Worm (Caenorhabditis elegans) whole organism, midembryonic: ENCODE measurements around the gene F09E5.3.

Source experiments
- T22C8.4 ChIP-seq: fragments of 200-800 bp; sonication (Bioruptor generic); IDR thresholded peaks from 2 replicates; pipeline ENCODE4 v1.3.6; 2022; ENCODE audit warnings: missing genetic modification characterization, missing compliant biosample characterization
- cog-1 ChIP-seq: sonication (generic microtip); optimal IDR thresholded peaks from 2 replicates; lab custom pipeline; 2016; ENCODE audit warnings: missing genetic modification characterization, missing compliant biosample characterization
- flt-1 ChIP-seq: fragments of 200-800 bp; sonication (Bioruptor generic); IDR thresholded peaks from 2 replicates; pipeline ENCODE4 v1.3.6; 2022; ENCODE audit warnings: missing genetic modification characterization, missing compliant biosample characterization
- klf-2 ChIP-seq: fragments of 200-800 bp; sonication (Bioruptor generic); conservative IDR thresholded peaks from 2 replicates; pipeline ENCODE4 v1.3.6; 2022; ENCODE audit warnings: missing genetic modification reagents, missing genetic modification characterization, missing compliant biosample characterization
- med-1 ChIP-seq: sonication (generic microtip); optimal IDR thresholded peaks from 2 replicates; lab custom pipeline; 2017; ENCODE audit warnings: missing genetic modification characterization, mild to moderate bottlenecking, missing compliant biosample characterization, antibody characterized with exemption, missing genetic modification reagents; ENCODE audit not compliant: insufficient read depth
- ref-1 ChIP-seq: fragments of 200-800 bp; sonication (Bioruptor generic); conservative IDR thresholded peaks from 2 replicates; pipeline ENCODE4 v1.3.6; 2022; ENCODE audit warnings: missing genetic modification reagents, missing genetic modification characterization, missing compliant biosample characterization
- tab-1 ChIP-seq: fragments of 200-800 bp; sonication (Bioruptor generic); IDR thresholded peaks from 2 replicates; pipeline ENCODE4 v1.3.6; 2022; ENCODE audit warnings: missing genetic modification characterization, missing compliant biosample characterization
- ztf-23 ChIP-seq: fragments of 200-800 bp; sonication (Bioruptor generic); IDR thresholded peaks from 2 replicates; pipeline ENCODE4 v1.3.6; 2022; ENCODE audit warnings: missing genetic modification reagents, missing genetic modification characterization, missing compliant biosample characterization
- ztf-29 ChIP-seq: fragments of 200-800 bp; sonication (Bioruptor generic); IDR thresholded peaks from 2 replicates; pipeline ENCODE4 v1.3.6; 2022; ENCODE audit warnings: missing genetic modification reagents, missing genetic modification characterization, missing compliant biosample characterization

Gene F09E5.3

DNA sequence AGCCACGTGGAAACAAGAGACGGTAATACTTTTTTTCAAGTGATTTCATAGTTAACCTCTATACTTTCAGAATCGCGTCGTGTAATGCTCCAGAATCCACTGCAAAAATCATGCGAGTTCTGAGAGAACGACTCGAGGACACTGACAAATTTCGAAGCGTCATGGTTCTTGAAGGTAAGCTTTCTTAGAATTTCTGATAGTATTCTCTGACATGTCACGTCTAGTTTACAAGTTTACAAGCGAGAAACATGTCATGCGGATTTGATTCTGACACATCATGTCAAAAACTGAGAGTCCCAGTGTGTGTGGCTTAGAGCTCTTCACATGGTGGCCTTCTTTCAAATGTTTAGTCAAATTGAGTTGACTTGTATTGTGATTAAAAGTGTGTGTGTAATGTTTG is 39.2 kb upstream of the F09E5.3 start:
- TF ChIP-seq ztf-29: no peak
- no peak for TF ChIP-seq tab-1 (GFP tag; lab: Robert Waterston, UW)
- TF ChIP-seq flt-1 (GFP tag; lab: Robert Waterston, UW): no peak
- no peak for TF ChIP-seq med-1 (GFP tag; lab: Kevin White, UChicago)
- no peak for TF ChIP-seq T22C8.4 (GFP tag; lab: Robert Waterston, UW)
- no peak for TF ChIP-seq ref-1 (GFP tag; lab: Robert Waterston, UW)
- TF ChIP-seq klf-2 (GFP tag; lab: Robert Waterston, UW): no peak
- TF ChIP-seq cog-1 (tag; lab: Kevin White, UChicago): no peak
- no peak for TF ChIP-seq ztf-23

DNA sequence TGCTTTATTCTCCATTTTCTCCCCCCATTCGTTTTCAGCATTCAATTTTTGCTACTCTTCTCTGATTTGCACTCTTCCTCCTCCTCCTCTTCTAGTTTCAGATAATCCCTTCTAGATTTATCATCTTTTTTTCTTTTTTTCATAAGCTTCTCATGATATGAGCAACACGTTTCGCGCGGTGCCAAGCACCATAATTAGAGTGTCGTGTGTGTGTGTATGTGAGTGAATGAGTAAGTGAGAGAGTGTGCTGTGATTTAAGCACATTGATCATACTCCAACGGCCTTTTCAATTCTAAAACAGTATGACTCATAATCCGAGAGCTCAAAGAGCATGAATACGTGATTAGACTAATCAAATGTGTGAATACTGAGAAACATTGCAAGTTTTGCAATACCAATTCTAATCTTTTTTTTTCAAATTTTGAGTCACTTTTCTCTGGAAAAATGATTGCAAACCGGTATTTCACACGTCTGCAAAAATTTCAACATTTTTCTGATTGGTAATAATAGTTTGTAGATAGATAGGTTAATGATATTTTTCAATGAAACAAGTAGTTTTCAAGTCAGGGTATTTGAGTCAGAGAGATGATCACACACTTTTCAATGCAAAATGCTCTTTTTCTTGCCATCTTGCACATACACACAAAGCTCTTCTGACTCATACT is 38.3 kb upstream of the F09E5.3 start:
- no peak for TF ChIP-seq klf-2 (GFP tag; lab: Robert Waterston, UW)
- no peak for TF ChIP-seq cog-1 (tag; lab: Kevin White, UChicago)
- no peak for TF ChIP-seq med-1 (GFP tag; lab: Kevin White, UChicago)
- TF ChIP-seq ref-1 (GFP tag; lab: Robert Waterston, UW): no peak
- no peak for TF ChIP-seq ztf-23
- no peak for TF ChIP-seq T22C8.4 (GFP tag; lab: Robert Waterston, UW)
- no peak for TF ChIP-seq tab-1 (GFP tag; lab: Robert Waterston, UW)
- TF ChIP-seq ztf-29: no peak
- TF ChIP-seq flt-1 (GFP tag; lab: Robert Waterston, UW): no peak

DNA sequence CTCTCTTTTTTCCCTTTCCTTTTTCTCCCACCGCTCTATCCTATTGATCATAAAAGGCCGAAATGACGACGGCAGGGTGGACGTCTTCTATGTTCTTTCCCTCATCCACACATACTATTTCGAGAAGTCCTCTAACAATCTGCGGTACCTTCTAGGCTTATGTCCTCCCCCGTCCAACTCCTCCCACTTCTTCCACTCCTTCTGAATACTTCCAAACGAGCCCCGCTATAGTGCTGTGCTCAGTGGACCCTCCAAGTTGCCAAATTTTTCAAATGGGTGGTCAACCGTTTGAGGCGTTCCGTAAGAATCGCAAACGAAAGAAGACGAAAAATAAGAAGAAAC is 37.8 kb upstream of the F09E5.3 start:
- TF ChIP-seq flt-1 (GFP tag; lab: Robert Waterston, UW) (0 out of 2 replicates have a peak, but pooled peaks have one; percentile 8), ref-1 (GFP tag; lab: Robert Waterston, UW) (no peak), med-1 (GFP tag; lab: Kevin White, UChicago) (no peak), tab-1 (GFP tag; lab: Robert Waterston, UW) (no peak), cog-1 (tag; lab: Kevin White, UChicago) (no peak), ztf-29 (0 out of 2 replicates have a peak, but pooled peaks have one; percentile 42), ztf-23 (peak; percentile 63; the same call in 1 of the 2 replicates)

DNA sequence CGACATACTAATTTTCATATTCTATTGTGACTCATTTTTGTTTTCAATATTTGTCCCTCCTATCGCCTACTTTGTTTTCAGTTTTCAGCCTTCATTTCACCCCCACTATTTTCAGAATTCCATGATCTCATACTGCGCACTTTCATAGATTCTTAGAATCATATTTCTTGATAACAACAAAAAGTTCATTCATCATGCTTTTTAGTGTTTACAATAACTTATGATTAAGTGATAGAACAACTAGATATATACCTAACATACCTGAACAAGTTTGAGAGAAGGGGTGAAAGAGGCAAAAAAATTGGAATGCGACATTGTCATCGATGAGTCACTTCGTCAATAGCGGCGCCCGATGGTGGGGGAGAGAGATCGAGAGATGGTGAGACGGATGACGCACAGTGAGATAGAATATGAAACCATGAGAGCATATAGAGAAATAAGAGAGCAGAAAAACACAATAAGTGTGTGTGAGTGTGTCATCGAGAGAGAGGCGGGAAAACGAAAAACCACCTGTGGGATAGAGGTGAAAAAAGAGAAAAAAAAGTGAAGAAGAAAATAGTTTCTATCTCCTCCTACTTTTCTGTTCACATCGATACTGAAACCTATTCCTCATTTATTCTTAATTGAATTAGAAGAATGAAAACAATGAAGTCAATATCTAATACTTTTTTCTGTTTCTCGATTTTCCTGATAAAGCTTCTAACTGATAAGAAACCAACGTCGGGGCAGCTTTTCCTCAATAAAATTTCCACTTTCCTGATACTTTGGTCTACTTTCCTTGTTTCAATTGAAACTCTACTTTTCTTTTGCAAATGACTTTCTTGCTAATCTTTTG is 36.9 kb upstream of the F09E5.3 start:
- TF ChIP-seq cog-1 (tag; lab: Kevin White, UChicago) (peak; percentile 18), flt-1 (GFP tag; lab: Robert Waterston, UW) (no peak)

DNA sequence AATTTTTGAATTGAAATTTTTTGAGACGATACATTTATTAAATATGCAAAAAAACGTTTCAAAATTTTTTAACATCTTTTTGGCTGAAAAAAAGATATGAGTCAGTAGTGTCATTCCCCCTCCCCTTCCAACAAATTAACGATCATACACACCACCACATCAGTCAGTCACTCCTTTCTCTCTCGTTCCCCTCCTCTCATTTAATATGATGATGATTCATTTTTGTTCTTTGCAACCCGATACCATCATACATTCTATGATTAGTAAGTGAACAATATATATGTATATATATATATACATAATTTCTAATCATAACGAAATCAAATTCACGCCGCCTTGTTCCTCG is 36.3 kb upstream of the F09E5.3 start:
- TF ChIP-seq tab-1 (GFP tag; lab: Robert Waterston, UW) (no peak), ref-1 (GFP tag; lab: Robert Waterston, UW) (no peak), klf-2 (GFP tag; lab: Robert Waterston, UW) (no peak), ztf-23 (no peak), ztf-29 (no peak), flt-1 (GFP tag; lab: Robert Waterston, UW) (no peak), med-1 (GFP tag; lab: Kevin White, UChicago) (no peak), cog-1 (tag; lab: Kevin White, UChicago) (no peak), T22C8.4 (GFP tag; lab: Robert Waterston, UW) (no peak)

DNA sequence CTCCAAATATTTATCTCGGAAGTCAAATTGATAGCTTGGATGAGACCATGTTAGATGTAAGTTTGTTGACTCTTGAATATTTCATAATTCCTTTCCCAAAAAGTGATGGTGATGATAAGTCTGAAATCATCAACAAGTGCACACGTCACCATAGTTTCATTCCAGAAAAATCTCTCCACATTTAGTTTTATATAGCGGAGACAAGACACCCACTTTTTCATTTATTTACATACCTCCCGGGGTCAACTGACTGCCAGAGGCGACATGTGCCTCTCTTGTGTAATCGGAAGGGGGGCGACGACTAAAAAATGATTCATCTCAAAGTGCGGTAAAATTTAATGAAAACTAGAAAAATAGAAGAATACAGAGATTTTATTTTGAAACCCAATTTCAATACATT is 35.5 kb upstream of the F09E5.3 start:
- TF ChIP-seq ref-1 (GFP tag; lab: Robert Waterston, UW) (no peak), ztf-29 (no peak), klf-2 (GFP tag; lab: Robert Waterston, UW) (no peak), cog-1 (tag; lab: Kevin White, UChicago) (no peak), flt-1 (GFP tag; lab: Robert Waterston, UW) (no peak), tab-1 (GFP tag; lab: Robert Waterston, UW) (no peak), T22C8.4 (GFP tag; lab: Robert Waterston, UW) (no peak), ztf-23 (no peak), med-1 (GFP tag; lab: Kevin White, UChicago) (no peak)

DNA sequence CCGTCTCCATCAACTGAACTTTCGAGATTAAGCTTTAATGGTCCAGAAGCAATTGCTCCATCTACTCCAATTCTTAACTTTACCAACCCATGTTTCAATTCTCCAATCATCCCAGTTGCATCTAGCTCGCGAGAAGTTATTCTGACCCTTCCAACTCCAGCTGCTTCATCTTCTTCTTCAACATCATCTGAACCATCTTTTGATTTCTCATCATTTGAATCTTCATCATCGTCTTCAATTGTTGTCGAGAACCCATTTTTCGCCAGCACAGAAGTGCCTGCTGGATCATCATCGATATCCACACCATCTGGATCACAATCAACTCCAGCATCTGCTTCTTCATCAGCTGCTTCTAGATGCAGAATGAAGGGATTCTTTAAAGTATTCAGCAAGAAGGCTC is 34.2 kb upstream of the F09E5.3 start:
- no peak for TF ChIP-seq tab-1 (GFP tag; lab: Robert Waterston, UW)
- TF ChIP-seq flt-1 (GFP tag; lab: Robert Waterston, UW): no peak
- TF ChIP-seq ztf-23: no peak
- no peak for TF ChIP-seq ztf-29
- no peak for TF ChIP-seq ref-1 (GFP tag; lab: Robert Waterston, UW)
- TF ChIP-seq T22C8.4 (GFP tag; lab: Robert Waterston, UW): no peak
- no peak for TF ChIP-seq klf-2 (GFP tag; lab: Robert Waterston, UW)
- TF ChIP-seq cog-1 (tag; lab: Kevin White, UChicago): no peak
- TF ChIP-seq med-1 (GFP tag; lab: Kevin White, UChicago): no peak

DNA sequence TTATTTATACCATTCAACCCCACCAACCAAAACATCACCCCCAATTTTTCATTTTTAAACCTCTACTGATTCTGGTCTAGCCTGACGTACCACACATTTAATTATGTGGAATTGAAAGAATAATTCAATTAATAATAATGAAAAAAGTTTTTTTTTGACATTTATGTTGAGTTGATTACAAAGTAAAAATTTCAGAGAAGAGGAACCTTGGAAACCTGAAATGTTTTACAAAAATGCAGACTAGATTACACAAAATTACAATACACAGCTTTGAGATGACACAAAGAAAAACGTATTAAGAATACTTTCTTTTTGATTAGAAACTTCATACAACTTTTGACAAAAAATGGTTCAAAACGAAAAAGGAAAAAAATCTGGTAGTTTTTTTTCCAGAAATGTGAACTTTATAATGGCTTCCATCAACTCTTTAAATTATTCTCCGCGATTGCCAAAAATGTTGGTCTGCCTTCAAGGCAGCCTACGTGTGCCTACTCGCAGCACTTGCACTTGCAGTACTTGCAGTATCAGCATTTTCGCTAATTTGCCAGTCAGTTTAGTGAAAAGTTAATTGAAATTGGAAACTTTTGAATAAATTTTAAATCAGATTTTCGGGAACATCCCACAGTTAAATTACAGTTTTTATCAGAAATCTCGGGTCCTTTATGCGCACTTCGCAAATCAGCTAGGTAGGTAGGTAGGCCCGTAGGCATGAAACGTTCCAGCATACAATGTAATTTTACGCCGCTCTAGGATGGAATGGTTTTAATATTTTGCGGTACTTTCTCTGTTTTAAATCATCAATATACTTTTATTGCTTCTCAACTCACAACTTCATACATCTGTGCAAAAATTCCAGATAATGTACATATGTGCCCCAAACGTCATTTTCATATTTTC is 32.9 kb upstream of the F09E5.3 start:
- TF ChIP-seq cog-1 (tag; lab: Kevin White, UChicago): no peak
- no peak for TF ChIP-seq klf-2 (GFP tag; lab: Robert Waterston, UW)
- no peak for TF ChIP-seq ref-1 (GFP tag; lab: Robert Waterston, UW)
- TF ChIP-seq flt-1 (GFP tag; lab: Robert Waterston, UW): no peak
- no peak for TF ChIP-seq ztf-23
- TF ChIP-seq ztf-29: no peak
